Fruit fly (Drosophila melanogaster) whole organism, embryonic: Measurements from ENCODE around the gene MED14.
A peak's percentile ranks its signal among the peaks of the same experiment; 100 is the strongest.

Experiments
- Antp ChIP-seq: fragments of 200-800 bp; sonication (Bioruptor generic); optimal IDR thresholded peaks from 3 replicates; lab custom pipeline; 2016; ENCODE audit warnings: missing biosample characterization, missing genetic modification characterization
- Atf6 ChIP-seq: fragments of 200-800 bp; sonication (Bioruptor generic); IDR thresholded peaks from 2 replicates; pipeline ENCODE4 v1.3.6; 2022; ENCODE audit warnings: missing biosample characterization, missing genetic modification characterization
- CG1024 ChIP-seq: fragments of 200-800 bp; sonication (Bioruptor generic); IDR thresholded peaks from 2 replicates; pipeline ENCODE4 v1.3.6; 2022; ENCODE audit warnings: missing biosample characterization, missing genetic modification characterization
- CG10274 ChIP-seq: fragments of 200-800 bp; sonication (Bioruptor generic); optimal IDR thresholded peaks from 3 replicates; lab custom pipeline; 2017; ENCODE audit warnings: missing biosample characterization, mild to moderate bottlenecking, missing genetic modification characterization
- CG10543 ChIP-seq: fragments of 200-800 bp; sonication (Bioruptor generic); optimal IDR thresholded peaks from 3 replicates; lab custom pipeline; 2017; ENCODE audit warnings: missing biosample characterization, mild to moderate bottlenecking, missing genetic modification characterization, moderate library complexity
- CG11504 ChIP-seq: fragments of 200-800 bp; sonication (Bioruptor generic); optimal IDR thresholded peaks from 3 replicates; lab custom pipeline; 2019; ENCODE audit warnings: missing biosample characterization, mild to moderate bottlenecking, missing genetic modification characterization, moderate library complexity
- CG12219 ChIP-seq: fragments of 200-800 bp; sonication (Bioruptor generic); optimal IDR thresholded peaks from 3 replicates; lab custom pipeline; 2018; ENCODE audit warnings: missing biosample characterization, mild to moderate bottlenecking, missing genetic modification characterization
- CG12299 ChIP-seq: fragments of 200-800 bp; sonication (Bioruptor generic); optimal IDR thresholded peaks from 2 replicates; lab custom pipeline; 2018; ENCODE audit warnings: missing biosample characterization, mild to moderate bottlenecking, missing genetic modification characterization
- CG1233 ChIP-seq: fragments of 200-800 bp; sonication (Bioruptor generic); optimal IDR thresholded peaks from 4 replicates; lab custom pipeline; 2018; ENCODE audit warnings: missing biosample characterization, mild to moderate bottlenecking, missing genetic modification characterization
- CG12744 ChIP-seq: fragments of 200-800 bp; sonication (Bioruptor generic); optimal IDR thresholded peaks from 2 replicates; lab custom pipeline; 2016; ENCODE audit warnings: missing biosample characterization, missing genetic modification characterization
- CG13123 ChIP-seq: fragments of 200-800 bp; sonication (Bioruptor generic); optimal IDR thresholded peaks from 2 replicates; lab custom pipeline; 2016; ENCODE audit warnings: missing biosample characterization, missing genetic modification characterization
- CG15073 ChIP-seq: fragments of 200-800 bp; sonication (Bioruptor generic); optimal IDR thresholded peaks from 2 replicates; lab custom pipeline; 2016; ENCODE audit warnings: missing biosample characterization, missing genetic modification characterization
- CG1647 ChIP-seq: fragments of 200-800 bp; sonication (Bioruptor generic); optimal IDR thresholded peaks from 3 replicates; lab custom pipeline; 2016; ENCODE audit warnings: missing biosample characterization, missing genetic modification characterization
- CG17385 ChIP-seq: fragments of 200-800 bp; sonication (Bioruptor generic); optimal IDR thresholded peaks from 3 replicates; lab custom pipeline; 2018; ENCODE audit warnings: missing biosample characterization, mild to moderate bottlenecking, missing genetic modification characterization
- CG18599 ChIP-seq: fragments of 200-800 bp; sonication (Bioruptor generic); optimal IDR thresholded peaks from 3 replicates; lab custom pipeline; 2017; ENCODE audit warnings: missing biosample characterization, missing genetic modification characterization, mild to moderate bottlenecking, moderate library complexity, missing genetic modification reagents
- CG18764 ChIP-seq: fragments of 200-800 bp; sonication (Bioruptor generic); optimal IDR thresholded peaks from 3 replicates; lab custom pipeline; 2016; ENCODE audit warnings: missing biosample characterization, missing genetic modification characterization
- CG3065 ChIP-seq: fragments of 200-800 bp; sonication (Bioruptor generic); optimal IDR thresholded peaks from 2 replicates; lab custom pipeline; 2016; ENCODE audit warnings: missing biosample characterization, missing genetic modification characterization
- CG31365 ChIP-seq: fragments of 200-800 bp; sonication (Bioruptor generic); optimal IDR thresholded peaks from 2 replicates; lab custom pipeline; 2018; ENCODE audit warnings: missing biosample characterization, mild to moderate bottlenecking, missing genetic modification characterization
- CG3163 ChIP-seq: fragments of 200-800 bp; sonication (Bioruptor generic); optimal IDR thresholded peaks from 3 replicates; lab custom pipeline; 2016; ENCODE audit warnings: missing biosample characterization, missing genetic modification characterization
- CG5180 ChIP-seq: fragments of 200-800 bp; sonication (Bioruptor generic); optimal IDR thresholded peaks from 3 replicates; lab custom pipeline; 2017; ENCODE audit warnings: missing biosample characterization, missing genetic modification characterization, mild to moderate bottlenecking, moderate library complexity, missing genetic modification reagents
- CG5953 ChIP-seq: fragments of 200-800 bp; sonication (Bioruptor generic); IDR thresholded peaks from 2 replicates; pipeline ENCODE4 v1.3.6; 2022; ENCODE audit warnings: missing biosample characterization, missing genetic modification characterization
- CG6765 ChIP-seq: fragments of 200-800 bp; sonication (Bioruptor generic); optimal IDR thresholded peaks from 3 replicates; lab custom pipeline; 2017; ENCODE audit warnings: missing biosample characterization, mild to moderate bottlenecking, missing genetic modification characterization
- Dad ChIP-seq: fragments of 200-800 bp; sonication (Bioruptor generic); optimal IDR thresholded peaks from 3 replicates; lab custom pipeline; 2016; ENCODE audit warnings: missing biosample characterization, missing genetic modification characterization
- Gug ChIP-seq: fragments of 200-800 bp; sonication (Bioruptor generic); IDR thresholded peaks from 4 replicates; pipeline ENCODE4 v1.3.6; 2022; ENCODE audit warnings: missing biosample characterization, missing genetic modification characterization
- HHEX ChIP-seq: fragments of 200-800 bp; sonication (Bioruptor generic); optimal IDR thresholded peaks from 3 replicates; lab custom pipeline; 2017; ENCODE audit warnings: missing biosample characterization, mild to moderate bottlenecking, missing genetic modification characterization, missing genetic modification reagents
- Hand ChIP-seq: fragments of 200-800 bp; sonication (Bioruptor generic); optimal IDR thresholded peaks from 2 replicates; lab custom pipeline; 2017; ENCODE audit warnings: mild to moderate bottlenecking, missing biosample characterization, missing genetic modification reagents, missing genetic modification characterization
- Hr3 ChIP-seq: fragments of 200-800 bp; sonication (Bioruptor generic); optimal IDR thresholded peaks from 3 replicates; lab custom pipeline; 2016; ENCODE audit warnings: missing biosample characterization, missing genetic modification characterization
- Lpt ChIP-seq: fragments of >200 bp; optimal IDR thresholded peaks from 2 replicates; lab custom pipeline; 2018; ENCODE audit warnings: missing biosample characterization, missing genetic modification characterization
- Max ChIP-seq: fragments of 200-800 bp; sonication (Bioruptor generic); optimal IDR thresholded peaks from 2 replicates; lab custom pipeline; 2016; ENCODE audit warnings: missing biosample characterization, mild to moderate bottlenecking, missing genetic modification characterization
- Nf-YC ChIP-seq: fragments of 200-800 bp; optimal IDR thresholded peaks from 3 replicates; lab custom pipeline; 2019; ENCODE audit warnings: missing biosample characterization, mild to moderate bottlenecking, missing genetic modification characterization, moderate library complexity
- Optix ChIP-seq: fragments of 200-800 bp; sonication (Bioruptor generic); IDR thresholded peaks from 3 replicates; pipeline ENCODE4 v1.3.6; 2022; ENCODE audit warnings: missing biosample characterization, missing genetic modification characterization
- Rfx ChIP-seq: fragments of 200-800 bp; sonication (Bioruptor generic); IDR thresholded peaks from 2 replicates; pipeline ENCODE4 v1.3.6; 2022; ENCODE audit warnings: missing biosample characterization, missing genetic modification characterization
- Sox100B ChIP-seq: fragments of 200-800 bp; sonication (Bioruptor generic); optimal IDR thresholded peaks from 3 replicates; lab custom pipeline; 2018; ENCODE audit warnings: missing biosample characterization, mild to moderate bottlenecking, missing genetic modification characterization
- TFAM ChIP-seq: fragments of 200-800 bp; sonication (Bioruptor generic); optimal IDR thresholded peaks from 2 replicates; lab custom pipeline; 2017; ENCODE audit warnings: missing biosample characterization, missing genetic modification characterization, inconsistent platforms
- amos ChIP-seq: fragments of 200-800 bp; sonication (Bioruptor generic); IDR thresholded peaks from 2 replicates; pipeline ENCODE4 v1.3.6; 2022; ENCODE audit warnings: missing biosample characterization, missing genetic modification characterization; ENCODE audit not compliant: partially characterized antibody
- danr ChIP-seq: fragments of 200-800 bp; sonication (Bioruptor generic); IDR thresholded peaks from 2 replicates; pipeline ENCODE4 v1.3.6; 2022; ENCODE audit warnings: missing biosample characterization, missing genetic modification characterization
- en ChIP-seq: fragments of 200-800 bp; sonication (Bioruptor generic); optimal IDR thresholded peaks from 2 replicates; lab custom pipeline; 2016; ENCODE audit warnings: missing biosample characterization, missing genetic modification characterization
- ewg ChIP-seq: fragments of 200-800 bp; sonication (Bioruptor generic); optimal IDR thresholded peaks from 3 replicates; lab custom pipeline; 2017; ENCODE audit warnings: mild to moderate bottlenecking, missing biosample characterization, missing genetic modification reagents, missing genetic modification characterization
- gem ChIP-seq: fragments of 200-800 bp; sonication (Bioruptor generic); optimal IDR thresholded peaks from 2 replicates; lab custom pipeline; 2019; ENCODE audit warnings: missing biosample characterization, mild to moderate bottlenecking, missing genetic modification characterization, moderate library complexity
- hkb ChIP-seq, 2 experiments: fragments of 200-800 bp in 1 of 2; fragments of >200 bp in 1 of 2; sonication (Bioruptor generic) in 1 of 2; IDR thresholded peaks in 1 of 2; optimal IDR thresholded peaks in 1 of 2; 2 replicates each; pipeline versions ENCODE4 v1.3.6 to Lab custom; 2017 to 2022; ENCODE audit warnings: missing biosample characterization in 1 of 2, missing genetic modification characterization in 1 of 2
- lbe ChIP-seq: fragments of 200-800 bp; sonication (Bioruptor generic); optimal IDR thresholded peaks from 2 replicates; lab custom pipeline; 2016; ENCODE audit warnings: missing biosample characterization, mild to moderate bottlenecking, missing genetic modification characterization
- peb ChIP-seq: fragments of 200-800 bp; sonication (Bioruptor generic); IDR thresholded peaks from 2 replicates; pipeline ENCODE4 v1.3.6; 2022; ENCODE audit warnings: missing biosample characterization, missing genetic modification characterization
- pfk ChIP-seq: fragments of 200-800 bp; sonication (Bioruptor generic); optimal IDR thresholded peaks from 2 replicates; lab custom pipeline; 2018; ENCODE audit warnings: missing biosample characterization, mild to moderate bottlenecking, missing genetic modification characterization, moderate library complexity
- sc ChIP-seq, 3 experiments: fragments of >200 bp in 2 of 3; fragments of 200-800 bp in 1 of 3; sonication (Bioruptor generic) in 1 of 3; optimal IDR thresholded peaks; 2 replicates in 2 of 3; 3 replicates in 1 of 3; lab custom pipeline; 2017; ENCODE audit warnings: mild to moderate bottlenecking in 1 of 3, missing biosample characterization in 1 of 3, missing genetic modification characterization in 1 of 3, missing genetic modification reagents in 1 of 3
- shn ChIP-seq: fragments of 200-800 bp; sonication (Bioruptor generic); optimal IDR thresholded peaks from 3 replicates; lab custom pipeline; 2016; ENCODE audit warnings: missing biosample characterization, missing genetic modification characterization
- stc ChIP-seq: fragments of 200-800 bp; sonication (Bioruptor generic); IDR thresholded peaks from 2 replicates; pipeline ENCODE4 v1.3.6; 2022; ENCODE audit warnings: missing biosample characterization, missing genetic modification characterization
- stwl ChIP-seq: fragments of 200-800 bp; sonication (Bioruptor generic); optimal IDR thresholded peaks from 3 replicates; lab custom pipeline; 2018; ENCODE audit warnings: missing biosample characterization, mild to moderate bottlenecking, missing genetic modification characterization, moderate library complexity
- sug ChIP-seq: fragments of 200-800 bp; optimal IDR thresholded peaks from 2 replicates; lab custom pipeline; 2019; ENCODE audit warnings: missing biosample characterization, mild to moderate bottlenecking, missing genetic modification characterization, moderate library complexity

The MED14 gene

dm6 chr3L:621097-621967 lies 28.3 kb downstream of the MED14 start (continued):
- peak; percentile 62 for TF ChIP-seq CG18764 (GFP tag; lab: Kevin White, UChicago)
- peak; percentile 28; the same call in 1 of the 2 replicates for TF ChIP-seq stc (GFP tag; lab: Robert Waterston, UW)
- peak; percentile 7 for TF ChIP-seq CG18599 (GFP tag; lab: Kevin White, UChicago)
- TF ChIP-seq Sox100B (GFP tag; lab: Kevin White, UChicago) = peak; percentile 57
- TF ChIP-seq en (GFP tag; lab: Kevin White, UChicago) = peak; percentile 29
- TF ChIP-seq Atf6 (GFP tag; lab: Robert Waterston, UW) = no peak
- peak; percentile 70; the same call in 1 of the 3 replicates for TF ChIP-seq Optix (GFP tag; lab: Robert Waterston, UW)
- peak; percentile 73 for TF ChIP-seq stwl
- no peak for TF ChIP-seq CG5953
- peak; percentile 64 for TF ChIP-seq TFAM (GFP tag; lab: Kevin White, UChicago)
- TF ChIP-seq danr (GFP tag; lab: Robert Waterston, UW) = no peak
- no peak for TF ChIP-seq Lpt (GFP tag; lab: Kevin White, UChicago)
- peak; percentile 67 for TF ChIP-seq Max (GFP tag; lab: Kevin White, UChicago)
- no peak for TF ChIP-seq pfk
- peak; percentile 19 for TF ChIP-seq CG31365 (tag; lab: Kevin White, UChicago)
- TF ChIP-seq CG12744 = peak; percentile 59
- no peak for TF ChIP-seq Nf-YC (tag; lab: Kevin White, UChicago)
- peak; percentile 54 for TF ChIP-seq Antp (GFP tag; lab: Kevin White, UChicago)
- TF ChIP-seq Rfx (GFP tag; lab: Robert Waterston, UW) = no peak
- TF ChIP-seq peb (GFP tag; lab: Robert Waterston, UW) = peak; percentile 62
- peak; percentile 35 for TF ChIP-seq shn (GFP tag; lab: Kevin White, UChicago)
- peak; percentile 63 for TF ChIP-seq CG13123 (GFP tag; lab: Kevin White, UChicago)
- TF ChIP-seq CG11504 (tag; lab: Kevin White, UChicago) = peak; percentile 82
- TF ChIP-seq sc (optimal IDR thresholded peaks at IDR 0.05; lab: Kevin White, UChicago) = no peak
- TF ChIP-seq sc (GFP tag; optimal IDR thresholded peaks at IDR 0.05; lab: Kevin White, UChicago) = peak; percentile 81
- TF ChIP-seq CG3163 (GFP tag; lab: Kevin White, UChicago) = no peak
- no peak for TF ChIP-seq Hand (GFP tag; lab: Kevin White, UChicago)
- TF ChIP-seq CG12299 (tag; lab: Kevin White, UChicago) = peak; percentile 57
- peak; percentile 49 for TF ChIP-seq Dad
- TF ChIP-seq amos = no peak
- TF ChIP-seq gem (tag; lab: Kevin White, UChicago) = peak; percentile 92
- TF ChIP-seq CG5180 (GFP tag; lab: Kevin White, UChicago) = peak; percentile 34
- TF ChIP-seq, all 482 proteins: peak for 310

dm6 chr3L:622357-622834 lies 29.4 kb downstream of the MED14 start:
- TF ChIP-seq CG1024 (GFP tag; lab: Robert Waterston, UW) (no peak), CG1233 (peak; percentile 55), lbe (peak; percentile 15), Hr3 (GFP tag; lab: Kevin White, UChicago) (peak; percentile 47), CG10274 (GFP tag; lab: Kevin White, UChicago) (no peak), CG12219 (GFP tag; lab: Kevin White, UChicago) (no peak), Gug (GFP tag; lab: Robert Waterston, UW) (no peak), CG17385 (GFP tag; lab: Kevin White, UChicago) (no peak), CG10543 (GFP tag; lab: Kevin White, UChicago) (no peak), Rfx (GFP tag; lab: Robert Waterston, UW) (no peak), CG11504 (tag; lab: Kevin White, UChicago) (peak; percentile 42), CG3065 (GFP tag; lab: Kevin White, UChicago) (no peak), HHEX (GFP tag; lab: Kevin White, UChicago) (no peak), hkb (optimal IDR thresholded peaks at IDR 0.05; lab: Kevin White, UChicago) (no peak), hkb (GFP tag; IDR thresholded peaks at IDR 0.05; lab: Robert Waterston, UW) (no peak), CG15073 (GFP tag; lab: Kevin White, UChicago) (no peak), ewg (GFP tag; lab: Kevin White, UChicago) (peak; percentile 12), CG1647 (no peak), CG6765 (GFP tag; lab: Kevin White, UChicago) (no peak), sug (no peak)
